Worm (Caenorhabditis elegans) whole organism, early embryonic: ENCODE results near the gene Y37H2A.11.

Experiments
- B0310.2 ChIP-seq: sonication (generic microtip); optimal IDR thresholded peaks from 2 replicates; lab custom pipeline; 2016; ENCODE audit warnings: mild to moderate bottlenecking, missing genetic modification characterization, missing compliant biosample characterization
- F13C5.2 ChIP-seq: sonication (generic microtip); optimal IDR thresholded peaks from 2 replicates; lab custom pipeline; 2017; ENCODE audit warnings: mild to moderate bottlenecking, missing genetic modification characterization, inconsistent platforms, missing compliant biosample characterization
- ama-1 ChIP-seq: fragments of 150-350 bp; optimal IDR thresholded peaks from 2 replicates; lab custom pipeline; 2014
- ceh-13 ChIP-seq: fragments of 200-800 bp; sonication (Bioruptor generic); optimal IDR thresholded peaks from 2 replicates; lab custom pipeline; 2018; ENCODE audit warnings: mild to moderate bottlenecking, missing genetic modification characterization, missing compliant biosample characterization
- ceh-36 ChIP-seq: sonication (generic microtip); optimal IDR thresholded peaks from 2 replicates; lab custom pipeline; 2016; ENCODE audit warnings: missing genetic modification characterization, inconsistent platforms, missing compliant biosample characterization
- hmg-4 ChIP-seq: fragments of 200-800 bp; sonication (Bioruptor generic); optimal IDR thresholded peaks from 2 replicates; lab custom pipeline; 2018; ENCODE audit warnings: mild to moderate bottlenecking, missing genetic modification characterization, missing compliant biosample characterization
- scrt-1 ChIP-seq: fragments of 200-800 bp; sonication (Bioruptor generic); IDR thresholded peaks from 2 replicates; pipeline ENCODE4 v1.3.6; 2022; ENCODE audit warnings: missing genetic modification characterization, missing compliant biosample characterization
- sea-1 ChIP-seq: fragments of 200-800 bp; sonication (Bioruptor generic); conservative IDR thresholded peaks from 2 replicates; pipeline ENCODE4 v1.3.6; 2022; ENCODE audit warnings: missing genetic modification characterization, missing compliant biosample characterization
- tra-4 ChIP-seq: sonication (generic microtip); optimal IDR thresholded peaks from 2 replicates; lab custom pipeline; 2017; ENCODE audit warnings: missing genetic modification characterization, missing compliant biosample characterization

DNA sequence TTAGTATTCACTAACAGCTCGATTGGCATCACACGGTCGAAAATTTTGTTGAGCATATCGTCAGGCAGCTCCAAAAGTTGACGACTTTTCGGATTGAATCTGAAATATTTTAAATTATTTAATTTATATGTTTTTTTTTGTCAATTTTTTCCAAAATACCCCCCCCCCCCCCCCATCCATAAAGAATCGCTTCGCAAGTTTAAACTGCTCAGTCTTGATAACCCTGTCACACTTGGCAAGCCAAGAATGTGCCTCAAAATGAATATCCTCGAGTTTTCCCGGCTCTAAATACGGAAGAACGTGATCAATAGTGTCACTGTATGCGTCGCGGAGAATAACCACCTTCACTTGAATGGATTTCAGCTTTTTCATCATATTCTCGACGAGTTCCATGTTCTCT is 8.1 kb upstream of the Y37H2A.11 start, which contains the start of gene Y37H2A.18:
- TF ChIP-seq tra-4 (tag; lab: Kevin White, UChicago) (no peak), ama-1 (lab: Kevin White, UChicago) (no peak), B0310.2 (no peak), ceh-13 (GFP tag; lab: Kevin White, UChicago) (no peak), F13C5.2 (tag; lab: Kevin White, UChicago) (no peak), scrt-1 (GFP tag; lab: Robert Waterston, UW) (no peak), ceh-36 (tag; lab: Kevin White, UChicago) (no peak), hmg-4 (GFP tag; lab: Kevin White, UChicago) (no peak), sea-1 (GFP tag; lab: Robert Waterston, UW) (no peak)
